Fruit fly (Drosophila melanogaster): Measurements from ENCODE around the gene Hakai.

Gene Hakai

dm6 chr2L:19576299-19576971 is 5.8 kb downstream of the Hakai start (continued):
- TF ChIP-seq eyg (GFP tag; optimal IDR thresholded peaks at IDR 0.05) (no peak), ci (GFP tag; IDR thresholded peaks at IDR 0.05) (no peak; the same call in 2 of the 3 replicates), tio (GFP tag; optimal IDR thresholded peaks at IDR 0.05) (no peak), sens-2 (GFP tag; IDR thresholded peaks at IDR 0.05) (no peak), Hr3 (GFP tag; optimal IDR thresholded peaks at IDR 0.05) (no peak), CG10565 (GFP tag; optimal IDR thresholded peaks at IDR 0.05) (no peak), Fer3 (tag; optimal IDR thresholded peaks at IDR 0.05) (no peak), CG8478 (optimal IDR thresholded peaks at IDR 0.05) (peak; percentile 42), trem (tag; optimal IDR thresholded peaks at IDR 0.05) (no peak), CG10267 (tag; optimal IDR thresholded peaks at IDR 0.05) (no peak), ATbp (GFP tag; optimal IDR thresholded peaks at IDR 0.05) (no peak), nerfin-1 (tag; optimal IDR thresholded peaks at IDR 0.05) (no peak), h (optimal IDR thresholded peaks at IDR 0.05) (no peak), NK7.1 (GFP tag; optimal IDR thresholded peaks at IDR 0.05) (no peak), Asciz (GFP tag; optimal IDR thresholded peaks at IDR 0.05) (peak; percentile 10), CG1602 (GFP tag; optimal IDR thresholded peaks at IDR 0.05) (no peak), Med (GFP tag) (no peak), mld (GFP tag; IDR thresholded peaks at IDR 0.05; ENCODE audit: partially characterized antibody) (no peak), CG1792 (GFP tag; optimal IDR thresholded peaks at IDR 0.05) (no peak), sqz (GFP tag; optimal IDR thresholded peaks at IDR 0.05) (peak; percentile 99), CG18599 (GFP tag; optimal IDR thresholded peaks at IDR 0.05) (no peak), CG11723 (GFP tag; optimal IDR thresholded peaks at IDR 0.05) (no peak), Rfx (GFP tag; IDR thresholded peaks at IDR 0.05) (no peak), unc-4 (GFP tag; IDR thresholded peaks at IDR 0.05; ENCODE audit: partially characterized antibody) (0 out of 2 replicates have a peak, but pooled peaks have one; percentile 23), CG12155 (GFP tag; optimal IDR thresholded peaks at IDR 0.05) (no peak), CG10959 (GFP tag; IDR thresholded peaks at IDR 0.05) (no peak), ac (GFP tag; optimal IDR thresholded peaks at IDR 0.05) (peak; percentile 40), cas (GFP tag; IDR thresholded peaks at IDR 0.05) (no peak), CG14667 (GFP tag; IDR thresholded peaks at IDR 0.05) (no peak), CG6654 (GFP tag; optimal IDR thresholded peaks at IDR 0.05) (no peak), ewg (GFP tag; optimal IDR thresholded peaks at IDR 0.05) (peak; percentile 88), lilli (GFP tag; optimal IDR thresholded peaks at IDR 0.05) (no peak), Sox100B (GFP tag; optimal IDR thresholded peaks at IDR 0.05) (peak; percentile 21), shn (GFP tag; optimal IDR thresholded peaks at IDR 0.05) (no peak), vfl (GFP tag; optimal IDR thresholded peaks at IDR 0.05) (no peak), Trl (optimal IDR thresholded peaks at IDR 0.05) (peak; percentile 48 to 77), Trl (GFP tag; optimal IDR thresholded peaks at IDR 0.05) (no peak), ase (GFP tag; IDR thresholded peaks at IDR 0.05) (no peak), CG17186 (GFP tag; optimal IDR thresholded peaks at IDR 0.05) (no peak), CHES-1-like (GFP tag; optimal IDR thresholded peaks at IDR 0.05) (no peak), CG12071 (GFP tag; optimal IDR thresholded peaks at IDR 0.05) (peak; percentile 11), corto (GFP tag; optimal IDR thresholded peaks at IDR 0.05) (no peak), sim (GFP tag; IDR thresholded peaks at IDR 0.05) (no peak), sens (GFP tag) (peak; percentile 73), cato (GFP tag; optimal IDR thresholded peaks at IDR 0.05; ENCODE audit: borderline replicate concordance) (no peak), B-H2 (GFP tag; optimal IDR thresholded peaks at IDR 0.05) (no peak), nmo (GFP tag; optimal IDR thresholded peaks at IDR 0.05) (no peak), HLHmδ (GFP tag; optimal IDR thresholded peaks at IDR 0.05) (peak; percentile 17), dimm (GFP tag; IDR thresholded peaks at IDR 0.05) (no peak), Bgb (GFP tag; IDR thresholded peaks at IDR 0.05; ENCODE audit: partially characterized antibody) (no peak), peb (GFP tag; IDR thresholded peaks at IDR 0.05) (no peak), Fer2 (tag; optimal IDR thresholded peaks at IDR 0.05) (no peak)

Data from whole organism, embryonic.